Worm (Caenorhabditis elegans): ENCODE data around the gene gst-37.

ce11 chrV:1895483-1895882, 25.9 kb upstream of the gst-37 start, which contains the start of gene nphp-2:
- no peak for TF ChIP-seq nhr-12 (tag; optimal IDR thresholded peaks at IDR 0.05)
- no peak for TF ChIP-seq tbx-8 (GFP tag; optimal IDR thresholded peaks at IDR 0.05)
- TF ChIP-seq nhr-76 (tag; optimal IDR thresholded peaks at IDR 0.05) = no peak
- no peak for TF ChIP-seq blmp-1 (tag; optimal IDR thresholded peaks at IDR 0.05)
- no peak for TF ChIP-seq snpc-4 (tag; optimal IDR thresholded peaks at IDR 0.05)
- no peak for TF ChIP-seq elt-3 (tag; optimal IDR thresholded peaks at IDR 0.05)
- no peak for TF ChIP-seq ces-1 (GFP tag; optimal IDR thresholded peaks at IDR 0.05)
- no peak for TF ChIP-seq pha-4 (tag; optimal IDR thresholded peaks at IDR 0.05)
- TF ChIP-seq unc-62 (GFP tag; optimal IDR thresholded peaks at IDR 0.05) = no peak
- TF ChIP-seq lin-32 (GFP tag; optimal IDR thresholded peaks at IDR 0.05) = no peak
- TF ChIP-seq ceh-39 (tag; optimal IDR thresholded peaks at IDR 0.05) = no peak
- TF ChIP-seq unc-39 (tag; optimal IDR thresholded peaks at IDR 0.05) = no peak
- TF ChIP-seq zip-8 (tag; optimal IDR thresholded peaks at IDR 0.05) = no peak
